Worm (Caenorhabditis elegans): ENCODE data around the gene gta-1.
A peak's percentile ranks its signal among the peaks of the same experiment; 100 is the strongest.

Gene gta-1

ce11 chrIV:10174932-10175732 lies 5.3 kb upstream of the gta-1 start (continued):
- TF ChIP-seq bed-1 (GFP tag; IDR thresholded peaks at IDR 0.05) (no peak), nfyb-1 (GFP tag; IDR thresholded peaks at IDR 0.05) (peak; percentile 54; the same call in 1 of the 2 replicates), sptf-2 (GFP tag; optimal IDR thresholded peaks at IDR 0.05) (no peak), lin-40 (tag; optimal IDR thresholded peaks at IDR 0.05) (no peak), hmg-1.2 (GFP tag; IDR thresholded peaks at IDR 0.05) (peak; percentile 10; the same call in 1 of the 2 replicates), sdz-38 (tag; optimal IDR thresholded peaks at IDR 0.05) (no peak), dox-1 (GFP tag; IDR thresholded peaks at IDR 0.05) (0 out of 2 replicates have a peak, but pooled peaks have one; percentile 15), nhr-80 (tag; optimal IDR thresholded peaks at IDR 0.05) (peak; percentile 10), cebp-1 (GFP tag; IDR thresholded peaks at IDR 0.05) (peak; percentile 20; the same call in 1 of the 2 replicates), cebp-1 (tag; optimal IDR thresholded peaks at IDR 0.05) (peak; percentile 33), xnd-1 (tag; optimal IDR thresholded peaks at IDR 0.05) (no peak), zfh-2 (GFP tag; conservative IDR thresholded peaks at IDR 0.05) (peak; percentile 87)

ce11 chrIV:10176252-10176730 lies 4.2 kb upstream of the gta-1 start, which contains the start of gene rack-1:
rack-1 (plus strand) TSS chrIV:10176680.
- TF ChIP-seq F33H1.4 (GFP tag; IDR thresholded peaks at IDR 0.05), result peak; percentile 91
- TF ChIP-seq tbx-9 (tag; optimal IDR thresholded peaks at IDR 0.05; ENCODE audit: borderline replicate concordance), result no peak
- TF ChIP-seq nfyb-1 (GFP tag; IDR thresholded peaks at IDR 0.05), result no peak
- TF ChIP-seq Y95B8A.8 (GFP tag; IDR thresholded peaks at IDR 0.05), result no peak
- TF ChIP-seq efl-1 (GFP tag; optimal IDR thresholded peaks at IDR 0.05), result peak; percentile 23
- TF ChIP-seq nhr-80 (tag; optimal IDR thresholded peaks at IDR 0.05), result peak; percentile 14
- peak; percentile 1 for TF ChIP-seq F49E8.2 (tag; optimal IDR thresholded peaks at IDR 0.05; ENCODE audit: insufficient read depth)
- TF ChIP-seq nhr-120 (GFP tag; IDR thresholded peaks at IDR 0.05), result no peak
- TF ChIP-seq ets-4 (GFP tag; optimal IDR thresholded peaks at IDR 0.05), result no peak
- peak; percentile 15 for TF ChIP-seq lsl-1 (GFP tag; optimal IDR thresholded peaks at IDR 0.05)
- TF ChIP-seq chd-7 (tag; optimal IDR thresholded peaks at IDR 0.05), result no peak
- no peak for TF ChIP-seq rpc-1 (optimal IDR thresholded peaks at IDR 0.05)
- TF ChIP-seq rpc-1 (tag; optimal IDR thresholded peaks at IDR 0.05), result no peak
- peak; percentile 46; the same call in 1 of the 2 replicates for TF ChIP-seq egrh-3 (GFP tag; IDR thresholded peaks at IDR 0.05)
- TF ChIP-seq F39B2.1 (GFP tag; IDR thresholded peaks at IDR 0.05), result no peak
- no peak for TF ChIP-seq snpc-1.3 (tag; optimal IDR thresholded peaks at IDR 0.05; ENCODE audit: insufficient read depth)
- TF ChIP-seq snpc-1.1 (tag; optimal IDR thresholded peaks at IDR 0.05; ENCODE audit: insufficient read depth), result no peak
- TF ChIP-seq B0261.1 (tag; optimal IDR thresholded peaks at IDR 0.05), result no peak
- peak; percentile 81 for TF ChIP-seq F23B12.7 (tag; optimal IDR thresholded peaks at IDR 0.05; ENCODE audit: insufficient read depth)
- peak; percentile 28 for TF ChIP-seq tbp1 (GFP tag; optimal IDR thresholded peaks at IDR 0.05)
- TF ChIP-seq zim-3 (tag; optimal IDR thresholded peaks at IDR 0.05), result no peak
- TF ChIP-seq rec-8 (tag; optimal IDR thresholded peaks at IDR 0.05), result no peak
- no peak for TF ChIP-seq die-1 (tag; optimal IDR thresholded peaks at IDR 0.05)
- peak; percentile 54 for TF ChIP-seq snpc-4 (GFP tag; optimal IDR thresholded peaks at IDR 0.05)
- TF ChIP-seq snpc-4 (tag; optimal IDR thresholded peaks at IDR 0.05), result peak in 2 of 4 experiments; percentile 4 to 30
- no peak for TF ChIP-seq hrde-1 (tag; optimal IDR thresholded peaks at IDR 0.05; ENCODE audit: borderline replicate concordance)
- TF ChIP-seq ceh-40 (GFP tag; IDR thresholded peaks at IDR 0.05), result no peak
- peak; percentile 28 for TF ChIP-seq lin-40 (tag; optimal IDR thresholded peaks at IDR 0.05)
- no peak for TF ChIP-seq tlf-1 (GFP tag; optimal IDR thresholded peaks at IDR 0.05)
- TF ChIP-seq ztf-6 (GFP tag; IDR thresholded peaks at IDR 0.05), result no peak
- TF ChIP-seq F22D6.2 (tag; optimal IDR thresholded peaks at IDR 0.05), result no peak
- TF ChIP-seq somi-1 (GFP tag; optimal IDR thresholded peaks at IDR 0.05), result no peak
- peak; percentile 58 for TF ChIP-seq madf-6 (GFP tag; IDR thresholded peaks at IDR 0.05)
- no peak for TF ChIP-seq ZK185.1 (tag; optimal IDR thresholded peaks at IDR 0.05; ENCODE audit: poor library complexity, severe bottlenecking)
- peak; percentile 63 for TF ChIP-seq snpc-3.4 (tag; optimal IDR thresholded peaks at IDR 0.05)

All from whole organism, young adult.